Fruit fly (Drosophila melanogaster) whole organism, wandering third instar larva: Measurements from ENCODE around the gene Trf4.

ENCODE experiments used
- Abd-B ChIP-seq: fragments of >200 bp; optimal IDR thresholded peaks from 2 replicates; lab custom pipeline; 2017; ENCODE audit warnings: missing biosample characterization, missing genetic modification characterization
- CG32264 ChIP-seq: fragments of 200-800 bp; sonication (Bioruptor generic); optimal IDR thresholded peaks from 2 replicates; lab custom pipeline; 2016; ENCODE audit warnings: missing biosample characterization, missing genetic modification characterization
- CG9705 ChIP-seq: fragments of 200-800 bp; sonication (Bioruptor generic); optimal IDR thresholded peaks from 2 replicates; lab custom pipeline; 2018; ENCODE audit warnings: missing biosample characterization, mild to moderate bottlenecking, missing genetic modification characterization
- CrebA ChIP-seq: fragments of 200-800 bp; sonication (Bioruptor generic); optimal IDR thresholded peaks from 2 replicates; lab custom pipeline; 2016; ENCODE audit warnings: missing biosample characterization, mild to moderate bottlenecking, missing genetic modification characterization, borderline replicate concordance
- Dfd ChIP-seq: fragments of >200 bp; optimal IDR thresholded peaks from 2 replicates; lab custom pipeline; 2017; ENCODE audit warnings: missing biosample characterization, missing genetic modification characterization
- Dif ChIP-seq: fragments of 200-275, 200-300 bp; sonication (Bioruptor generic); optimal IDR thresholded peaks from 2 replicates; lab custom pipeline; 2018; ENCODE audit warnings: missing biosample characterization, missing genetic modification characterization; ENCODE audit not compliant: partially characterized antibody
- GATAd ChIP-seq: sonication (Bioruptor generic); optimal IDR thresholded peaks from 2 replicates; lab custom pipeline; 2016; ENCODE audit warnings: missing biosample characterization, missing genetic modification characterization
- HLH106 ChIP-seq: fragments of 200-800 bp; optimal IDR thresholded peaks from 3 replicates; lab custom pipeline; 2019; ENCODE audit warnings: missing biosample characterization, mild to moderate bottlenecking, missing genetic modification characterization, moderate library complexity
- Hnf4 ChIP-seq: fragments of 200-800 bp; sonication (Bioruptor generic); optimal IDR thresholded peaks from 2 replicates; lab custom pipeline; 2016; ENCODE audit warnings: missing biosample characterization, mild to moderate bottlenecking, missing genetic modification characterization
- Hr78 ChIP-seq: fragments of >200 bp; optimal IDR thresholded peaks from 2 replicates; lab custom pipeline; 2017; ENCODE audit warnings: missing biosample characterization, missing genetic modification characterization
- Jra ChIP-seq: sonication (Bioruptor generic); optimal IDR thresholded peaks from 2 replicates; lab custom pipeline; 2016; ENCODE audit warnings: missing biosample characterization, missing genetic modification characterization
- Mio ChIP-seq: sonication (Bioruptor generic); optimal IDR thresholded peaks from 2 replicates; lab custom pipeline; 2016; ENCODE audit warnings: missing biosample characterization, missing genetic modification characterization
- Myc ChIP-seq: fragments of >200 bp; optimal IDR thresholded peaks from 2 replicates; lab custom pipeline; 2017
- OdsH ChIP-seq: fragments of 200-800 bp; sonication (Bioruptor generic); optimal IDR thresholded peaks from 2 replicates; lab custom pipeline; 2016; ENCODE audit warnings: missing biosample characterization, mild to moderate bottlenecking, missing genetic modification characterization
- Sp1 ChIP-seq: fragments of 200-800 bp; sonication (Bioruptor generic); optimal IDR thresholded peaks from 3 replicates; lab custom pipeline; 2019; ENCODE audit warnings: missing biosample characterization, mild to moderate bottlenecking, missing genetic modification characterization, moderate library complexity
- Vsx2 ChIP-seq: fragments of 200-300, 225-300 bp; sonication (Bioruptor generic); optimal IDR thresholded peaks from 2 replicates; lab custom pipeline; 2018; ENCODE audit warnings: missing biosample characterization, missing genetic modification characterization; ENCODE audit not compliant: partially characterized antibody
- br ChIP-seq: fragments of 200-800 bp; sonication (Bioruptor generic); optimal IDR thresholded peaks from 2 replicates; lab custom pipeline; 2016; ENCODE audit warnings: missing biosample characterization, missing genetic modification characterization
- brk ChIP-seq: fragments of 200-800 bp; sonication (Bioruptor generic); optimal IDR thresholded peaks from 2 replicates; lab custom pipeline; 2016; ENCODE audit warnings: missing biosample characterization, mild to moderate bottlenecking, missing genetic modification characterization
- dmrt93B ChIP-seq: fragments of 200-800 bp; sonication (Bioruptor generic); optimal IDR thresholded peaks from 2 replicates; lab custom pipeline; 2018; ENCODE audit warnings: missing biosample characterization, mild to moderate bottlenecking, missing genetic modification characterization
- dsf ChIP-seq: sonication (Bioruptor generic); optimal IDR thresholded peaks from 2 replicates; lab custom pipeline; 2016; ENCODE audit warnings: missing biosample characterization, missing genetic modification characterization, borderline replicate concordance
- ey ChIP-seq: fragments of 200-800 bp; sonication (Bioruptor generic); optimal IDR thresholded peaks from 2 replicates; lab custom pipeline; 2016; ENCODE audit warnings: missing biosample characterization, missing genetic modification characterization
- foxo ChIP-seq, 2 experiments: fragments of 200-800 bp; sonication (Bioruptor generic); optimal IDR thresholded peaks; 2 replicates in 1 of 2; 3 replicates in 1 of 2; lab custom pipeline; 2016 to 2017; ENCODE audit warnings: missing biosample characterization in 2 of 2, missing genetic modification characterization in 2 of 2
- fru ChIP-seq: fragments of 200-800 bp; sonication (Bioruptor generic); optimal IDR thresholded peaks from 3 replicates; lab custom pipeline; 2016; ENCODE audit warnings: missing biosample characterization, mild to moderate bottlenecking, missing genetic modification characterization
- h ChIP-seq: fragments of 200-800 bp; sonication (Bioruptor generic); optimal IDR thresholded peaks from 3 replicates; lab custom pipeline; 2016; ENCODE audit warnings: missing biosample characterization, mild to moderate bottlenecking, missing genetic modification characterization
- jim ChIP-seq: fragments of 175-275, 200-325 bp; sonication (Bioruptor generic); optimal IDR thresholded peaks from 2 replicates; lab custom pipeline; 2016; ENCODE audit warnings: missing biosample characterization, mild to moderate bottlenecking, missing genetic modification characterization
- lola ChIP-seq: fragments of >200 bp; optimal IDR thresholded peaks from 2 replicates; lab custom pipeline; 2017; ENCODE audit warnings: missing biosample characterization, missing genetic modification characterization
- pan ChIP-seq: fragments of >200 bp; optimal IDR thresholded peaks from 2 replicates; lab custom pipeline; 2017
- psq ChIP-seq: fragments of 200-800 bp; sonication (Bioruptor generic); optimal IDR thresholded peaks from 3 replicates; lab custom pipeline; 2017; ENCODE audit warnings: missing biosample characterization, mild to moderate bottlenecking, missing genetic modification characterization, moderate library complexity
- rgr ChIP-seq: fragments of 200-800 bp; sonication (Bioruptor generic); optimal IDR thresholded peaks from 3 replicates; lab custom pipeline; 2016; ENCODE audit warnings: missing biosample characterization, mild to moderate bottlenecking, missing genetic modification characterization
- sage ChIP-seq: fragments of 200-800 bp; sonication (Bioruptor generic); optimal IDR thresholded peaks from 2 replicates; lab custom pipeline; 2016; ENCODE audit warnings: missing biosample characterization, mild to moderate bottlenecking, missing genetic modification characterization
- sv ChIP-seq: fragments of 200-800 bp; sonication (Bioruptor generic); optimal IDR thresholded peaks from 3 replicates; lab custom pipeline; 2016; ENCODE audit warnings: missing biosample characterization, missing genetic modification characterization
- tai ChIP-seq: sonication (Bioruptor generic); optimal IDR thresholded peaks from 2 replicates; lab custom pipeline; 2016; ENCODE audit warnings: missing biosample characterization, missing genetic modification characterization
- usp ChIP-seq: fragments of >200 bp; optimal IDR thresholded peaks from 2 replicates; lab custom pipeline; 2017; ENCODE audit warnings: missing biosample characterization, missing genetic modification characterization
- woc ChIP-seq: sonication (Bioruptor generic); optimal IDR thresholded peaks from 2 replicates; lab custom pipeline; 2016; ENCODE audit warnings: missing biosample characterization, mild to moderate bottlenecking, missing genetic modification characterization

Gene Trf4

dm6 chr2L:2636326-2637001 lies 28.4 kb upstream of the Trf4 start:
- TF ChIP-seq Sp1 (GFP tag; lab: Kevin White, UChicago) = peak; percentile 38
- TF ChIP-seq ey = no peak
- peak in 1 of 2 experiments; percentile 22 for TF ChIP-seq foxo (GFP tag; optimal IDR thresholded peaks at IDR 0.05; lab: Kevin White, UChicago)

- TF ChIP-seq dsf (GFP tag; lab: Kevin White, UChicago) = no peak
- no peak for TF ChIP-seq Dif (GFP tag; lab: Kevin White, UChicago)
- no peak for TF ChIP-seq CG9705 (GFP tag; lab: Kevin White, UChicago)
- TF ChIP-seq rgr = no peak
- no peak for TF ChIP-seq psq (GFP tag; lab: Kevin White, UChicago)
- TF ChIP-seq Vsx2 (GFP tag; lab: Kevin White, UChicago) = no peak
- TF ChIP-seq pan (lab: Kevin White, UChicago) = no peak
- TF ChIP-seq Sp1 (GFP tag; lab: Kevin White, UChicago) = no peak
- no peak for TF ChIP-seq OdsH (GFP tag; lab: Kevin White, UChicago)
- TF ChIP-seq sv (GFP tag; lab: Kevin White, UChicago) = no peak
- TF ChIP-seq CG32264 (GFP tag; lab: Kevin White, UChicago) = no peak
- no peak for TF ChIP-seq sage
These were observed 27.9 kb upstream of the Trf4 start for dm6 chr2L:2637002-2637377.

dm6 chr2L:2647620-2648019 lies 17.2 kb upstream of the Trf4 start, which contains the start of the genes CG9962 and CG43851:
Gene CG9962, minus strand, starts transcription at chr2L:2647720.
Gene CG43851, plus strand, starts transcription at chr2L:2647886.
- no peak for TF ChIP-seq h (GFP tag; lab: Kevin White, UChicago)
- no peak for TF ChIP-seq fru (GFP tag; lab: Kevin White, UChicago)
- no peak for TF ChIP-seq dmrt93B
- no peak for TF ChIP-seq jim (GFP tag; lab: Kevin White, UChicago)
- TF ChIP-seq foxo (GFP tag; optimal IDR thresholded peaks at IDR 0.05; lab: Kevin White, UChicago) = no peak
- no peak for TF ChIP-seq dsf (GFP tag; lab: Kevin White, UChicago)
- no peak for TF ChIP-seq Hr78 (GFP tag; lab: Kevin White, UChicago)
- TF ChIP-seq Mio (GFP tag; lab: Kevin White, UChicago) = no peak
- TF ChIP-seq GATAd (GFP tag; lab: Kevin White, UChicago) = no peak
- TF ChIP-seq Dfd = no peak
- no peak for TF ChIP-seq CG32264 (GFP tag; lab: Kevin White, UChicago)
- no peak for TF ChIP-seq Jra (GFP tag; lab: Kevin White, UChicago)
- no peak for TF ChIP-seq HLH106 (tag; lab: Kevin White, UChicago)

- TF ChIP-seq Hr78 (GFP tag; lab: Kevin White, UChicago) = no peak
- no peak for TF ChIP-seq psq (GFP tag; lab: Kevin White, UChicago)
- TF ChIP-seq Abd-B (GFP tag; lab: Kevin White, UChicago) = no peak
- TF ChIP-seq, all 38 proteins: peak for 0
These were observed 12.5 kb upstream of the Trf4 start, which contains the start of gene CG33125 for dm6 chr2L:2652314-2652713. Gene CG33125, minus strand, starts transcription at chr2L:2652414.

dm6 chr2L:2652746-2653145 lies 12.1 kb upstream of the Trf4 start, which contains the start of gene Prosbeta4R1:
Gene Prosbeta4R1, plus strand, starts transcription at chr2L:2653046.
- TF ChIP-seq OdsH (GFP tag; lab: Kevin White, UChicago) (no peak), ey (no peak), dmrt93B (no peak), usp (no peak), rgr (no peak), tai (GFP tag; lab: Kevin White, UChicago) (no peak), Sp1 (GFP tag; lab: Kevin White, UChicago) (no peak), Myc (no peak), sage (no peak), Mio (GFP tag; lab: Kevin White, UChicago) (no peak), sv (GFP tag; lab: Kevin White, UChicago) (no peak)

- TF ChIP-seq Hnf4 (GFP tag; lab: Kevin White, UChicago) = no peak
- TF ChIP-seq brk (GFP tag; lab: Kevin White, UChicago) = no peak
- TF ChIP-seq OdsH (GFP tag; lab: Kevin White, UChicago) = no peak
- no peak for TF ChIP-seq CrebA (GFP tag; lab: Kevin White, UChicago)
- no peak for TF ChIP-seq Mio (GFP tag; lab: Kevin White, UChicago)
- no peak for TF ChIP-seq dsf (GFP tag; lab: Kevin White, UChicago)
- TF ChIP-seq Dif (GFP tag; lab: Kevin White, UChicago) = no peak
- TF ChIP-seq foxo (GFP tag; optimal IDR thresholded peaks at IDR 0.05; lab: Kevin White, UChicago) = no peak
- TF ChIP-seq CG9705 (GFP tag; lab: Kevin White, UChicago) = no peak
- no peak for TF ChIP-seq h (GFP tag; lab: Kevin White, UChicago)
- no peak for TF ChIP-seq br (GFP tag; lab: Kevin White, UChicago)
- no peak for TF ChIP-seq sv (GFP tag; lab: Kevin White, UChicago)
- no peak for TF ChIP-seq lola (GFP tag; lab: Kevin White, UChicago)
- TF ChIP-seq HLH106 (tag; lab: Kevin White, UChicago) = no peak
- TF ChIP-seq pan (lab: Kevin White, UChicago) = no peak
- no peak for TF ChIP-seq Jra (GFP tag; lab: Kevin White, UChicago)
- no peak for TF ChIP-seq Myc
- no peak for TF ChIP-seq woc (GFP tag; lab: Kevin White, UChicago)
These were observed 11.1 kb upstream of the Trf4 start, which contains the start of gene Or23a for dm6 chr2L:2653749-2654148. Gene Or23a, plus strand, starts transcription at chr2L:2654049.
